Fruit fly (Drosophila melanogaster): Measurements from ENCODE around the gene Mettl14.

The Mettl14 gene

DNA sequence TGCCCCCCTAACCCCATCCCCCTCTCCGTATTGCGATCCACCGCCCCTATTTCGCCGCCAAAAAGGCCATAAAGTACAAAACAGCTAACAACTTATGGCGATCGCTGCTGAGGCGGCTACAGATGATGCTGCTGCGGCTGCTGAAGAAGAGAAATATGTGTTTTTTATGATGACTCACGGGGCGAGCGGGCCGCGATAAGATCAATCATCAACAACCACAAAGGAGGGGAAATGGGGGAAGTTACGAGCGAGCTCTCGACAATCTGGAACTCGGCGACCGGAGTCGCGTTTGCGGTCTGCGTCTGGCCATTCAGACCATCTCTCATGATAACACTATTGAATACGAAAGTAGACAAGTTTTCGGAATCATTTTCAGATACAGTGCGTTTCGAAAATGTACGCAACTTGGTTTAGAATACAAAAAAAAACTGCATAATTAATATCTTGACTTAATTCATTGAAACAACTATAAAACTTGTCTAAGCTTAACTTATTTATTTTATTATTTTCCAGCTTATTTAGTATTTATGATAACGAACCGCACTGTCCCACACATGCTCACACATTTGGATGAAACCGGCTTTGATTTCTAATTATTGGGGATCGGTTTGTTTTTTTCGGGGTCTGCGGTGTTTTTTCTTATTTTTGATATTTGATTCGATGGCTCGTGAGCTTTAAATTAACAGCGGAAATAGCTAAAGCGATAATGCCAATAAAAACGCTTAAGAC is 15.9 kb upstream of the Mettl14 start (continued):
- TF ChIP-seq Nf-YB (GFP tag; optimal IDR thresholded peaks at IDR 0.05) (peak; percentile 84), pum (GFP tag; optimal IDR thresholded peaks at IDR 0.05) (peak; percentile 92), pan (optimal IDR thresholded peaks at IDR 0.05) (no peak), pan (GFP tag; optimal IDR thresholded peaks at IDR 0.05 in 1 of 2, IDR thresholded peaks at IDR 0.05 in 1 of 2) (peak in 1 of 2 experiments; percentile 97), Max (GFP tag; optimal IDR thresholded peaks at IDR 0.05) (peak; percentile 95), en (GFP tag; optimal IDR thresholded peaks at IDR 0.05) (peak; percentile 93), CG18262 (tag; optimal IDR thresholded peaks at IDR 0.05) (peak; percentile 97), tna (GFP tag; IDR thresholded peaks at IDR 0.05; ENCODE audit: partially characterized antibody) (no peak), bigmax (GFP tag; optimal IDR thresholded peaks at IDR 0.05) (peak; percentile 59), slou (GFP tag; optimal IDR thresholded peaks at IDR 0.05) (peak; percentile 88), NfI (GFP tag; optimal IDR thresholded peaks at IDR 0.05) (peak; percentile 96), unc-4 (GFP tag; IDR thresholded peaks at IDR 0.05; ENCODE audit: partially characterized antibody) (no peak), Oaz (GFP tag; IDR thresholded peaks at IDR 0.05) (peak; percentile 90), Blimp-1 (GFP tag; optimal IDR thresholded peaks at IDR 0.05) (peak; percentile 96), CG17186 (GFP tag; optimal IDR thresholded peaks at IDR 0.05) (peak; percentile 79), peb (GFP tag; IDR thresholded peaks at IDR 0.05) (peak; percentile 93), CG15479 (GFP tag; optimal IDR thresholded peaks at IDR 0.05) (no peak), caup (GFP tag; optimal IDR thresholded peaks at IDR 0.05; ENCODE audit: severe bottlenecking) (peak; percentile 94), CG32772 (GFP tag; IDR thresholded peaks at IDR 0.05) (peak; percentile 97), vnd (GFP tag; IDR thresholded peaks at IDR 0.05; ENCODE audit: partially characterized antibody) (no peak), CG1603 (tag; optimal IDR thresholded peaks at IDR 0.05) (peak; percentile 93), dmrt11E (tag; optimal IDR thresholded peaks at IDR 0.05) (peak; percentile 96), CG2199 (GFP tag; IDR thresholded peaks at IDR 0.05) (peak; percentile 98), CG4707 (GFP tag; optimal IDR thresholded peaks at IDR 0.05) (peak; percentile 86), Jarid2 (GFP tag; optimal IDR thresholded peaks at IDR 0.05) (peak; percentile 70), CG4282 (GFP tag; optimal IDR thresholded peaks at IDR 0.05) (peak; percentile 46), Deaf1 (tag; optimal IDR thresholded peaks at IDR 0.05) (peak; percentile 83), CG7372 (GFP tag; IDR thresholded peaks at IDR 0.05) (peak; percentile 95), CG34422 (GFP tag; IDR thresholded peaks at IDR 0.05) (peak; percentile 98), CG10366 (GFP tag; IDR thresholded peaks at IDR 0.05) (peak; percentile 96), CG13123 (GFP tag; optimal IDR thresholded peaks at IDR 0.05) (peak; percentile 91), CG11456 (GFP tag; IDR thresholded peaks at IDR 0.05) (peak; percentile 97), tx (GFP tag; optimal IDR thresholded peaks at IDR 0.05) (peak; percentile 91), CG2678 (tag; optimal IDR thresholded peaks at IDR 0.05) (peak; percentile 99), CG14050 (GFP tag; IDR thresholded peaks at IDR 0.05) (peak; percentile 94), CG34376 (GFP tag; optimal IDR thresholded peaks at IDR 0.05) (peak; percentile 96), CG9817 (tag; optimal IDR thresholded peaks at IDR 0.05) (peak; percentile 97), Hr39 (optimal IDR thresholded peaks at IDR 0.05) (no peak), Ptx1 (GFP tag; IDR thresholded peaks at IDR 0.05) (peak; percentile 97), h (optimal IDR thresholded peaks at IDR 0.05) (no peak), CG6254 (GFP tag; optimal IDR thresholded peaks at IDR 0.05) (peak; percentile 91), HLHmδ (GFP tag; optimal IDR thresholded peaks at IDR 0.05) (no peak), sens-2 (GFP tag; IDR thresholded peaks at IDR 0.05) (peak; percentile 93), PHDP (tag; optimal IDR thresholded peaks at IDR 0.05) (peak; percentile 97), MBD-R2 (GFP tag; IDR thresholded peaks at IDR 0.05) (peak; percentile 90), sisA (GFP tag; IDR thresholded peaks at IDR 0.05) (peak; percentile 95), kni (GFP tag; optimal IDR thresholded peaks at IDR 0.05) (peak; percentile 95), ind (GFP tag; optimal IDR thresholded peaks at IDR 0.05) (peak; percentile 95), pita (GFP tag; optimal IDR thresholded peaks at IDR 0.05) (no peak), ap (GFP tag; IDR thresholded peaks at IDR 0.05) (peak; percentile 95)
